Fruit fly (Drosophila melanogaster): ENCODE measurements around the gene CG42238.

Gene CG42238

DNA sequence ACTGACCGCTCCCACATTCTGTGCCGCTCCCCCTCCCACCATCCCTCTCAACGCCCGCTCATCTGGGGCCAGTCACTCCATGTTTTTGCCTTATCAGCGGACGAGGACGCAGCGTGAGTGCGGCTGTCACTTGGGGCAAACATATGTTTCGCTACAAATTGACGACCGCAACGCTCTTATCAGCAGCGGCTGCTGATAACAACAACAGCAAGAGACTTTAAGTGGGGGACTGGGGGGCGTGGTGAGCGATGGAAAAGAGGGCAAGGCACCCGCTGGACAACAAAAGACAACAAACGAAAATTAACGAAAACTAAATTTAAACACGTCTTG lies 115.9 kb downstream of the CG42238 start (continued):
- TF ChIP-seq CG3847 (GFP tag; IDR thresholded peaks at IDR 0.05) (no peak), CG13296 (GFP tag; optimal IDR thresholded peaks at IDR 0.05) (no peak), CG4404 (GFP tag; IDR thresholded peaks at IDR 0.05) (no peak), CG6813 (GFP tag; optimal IDR thresholded peaks at IDR 0.05) (no peak), al (GFP tag; IDR thresholded peaks at IDR 0.05) (no peak), CG17385 (GFP tag; optimal IDR thresholded peaks at IDR 0.05) (no peak), zen2 (GFP tag; IDR thresholded peaks at IDR 0.05; ENCODE audit: partially characterized antibody) (no peak), CG9727 (GFP tag; optimal IDR thresholded peaks at IDR 0.05) (no peak), gt (GFP tag; IDR thresholded peaks at IDR 0.05) (no peak), CG1603 (tag; optimal IDR thresholded peaks at IDR 0.05) (no peak), ftz-f1 (GFP tag; optimal IDR thresholded peaks at IDR 0.05) (no peak), CG1832 (GFP tag; optimal IDR thresholded peaks at IDR 0.05) (no peak)

dm6 chr2L:20935338-20936060 lies 116.5 kb downstream of the CG42238 start:
- TF ChIP-seq CG5245 (GFP tag; optimal IDR thresholded peaks at IDR 0.05) (no peak), CG2712 (tag; optimal IDR thresholded peaks at IDR 0.05) (no peak), Vsx1 (GFP tag; optimal IDR thresholded peaks at IDR 0.05) (no peak), br (optimal IDR thresholded peaks at IDR 0.05) (no peak), Max (GFP tag; optimal IDR thresholded peaks at IDR 0.05) (no peak), CG9215 (GFP tag; IDR thresholded peaks at IDR 0.05) (no peak), CG17568 (GFP tag; optimal IDR thresholded peaks at IDR 0.05) (peak; percentile 52), CG13296 (GFP tag; optimal IDR thresholded peaks at IDR 0.05) (no peak), Dek (tag; optimal IDR thresholded peaks at IDR 0.05) (no peak), CG33213 (GFP tag; optimal IDR thresholded peaks at IDR 0.05) (peak; percentile 20), chm (GFP tag; IDR thresholded peaks at IDR 0.05) (peak; percentile 68; the same call in 1 of the 2 replicates), CG10209 (GFP tag; optimal IDR thresholded peaks at IDR 0.05) (peak; percentile 30), bab2 (GFP tag; optimal IDR thresholded peaks at IDR 0.05) (no peak), CG1233 (GFP tag; optimal IDR thresholded peaks at IDR 0.05) (peak; percentile 18), schlank (tag; optimal IDR thresholded peaks at IDR 0.05) (peak; percentile 6), Usf (GFP tag; optimal IDR thresholded peaks at IDR 0.05) (no peak), CG2202 (tag; optimal IDR thresholded peaks at IDR 0.05) (peak; percentile 24), Atf-2 (GFP tag; optimal IDR thresholded peaks at IDR 0.05) (no peak), cg (GFP tag; optimal IDR thresholded peaks at IDR 0.05) (peak; percentile 10), Dp (GFP tag; optimal IDR thresholded peaks at IDR 0.05) (no peak), cato (GFP tag; optimal IDR thresholded peaks at IDR 0.05; ENCODE audit: borderline replicate concordance) (no peak), ATbp (GFP tag; optimal IDR thresholded peaks at IDR 0.05) (peak; percentile 3), pan (optimal IDR thresholded peaks at IDR 0.05) (no peak), pan (GFP tag; optimal IDR thresholded peaks at IDR 0.05 in 1 of 2, IDR thresholded peaks at IDR 0.05 in 1 of 2) (no peak), CG2875 (GFP tag; optimal IDR thresholded peaks at IDR 0.05) (no peak), Rfx (GFP tag; IDR thresholded peaks at IDR 0.05) (no peak), Antp (GFP tag; optimal IDR thresholded peaks at IDR 0.05) (no peak), CG31441 (GFP tag; IDR thresholded peaks at IDR 0.05) (no peak), pzg (GFP tag; optimal IDR thresholded peaks at IDR 0.05) (no peak), Sry-β (GFP tag; optimal IDR thresholded peaks at IDR 0.05) (no peak), sens (GFP tag) (peak; percentile 8), Dbx (GFP tag; IDR thresholded peaks at IDR 0.05) (no peak), salm (tag; optimal IDR thresholded peaks at IDR 0.05) (peak; percentile 12), CG14050 (GFP tag; IDR thresholded peaks at IDR 0.05) (no peak), B-H2 (GFP tag; optimal IDR thresholded peaks at IDR 0.05) (no peak), sr (GFP tag; IDR thresholded peaks at IDR 0.05) (no peak), CHES-1-like (GFP tag; optimal IDR thresholded peaks at IDR 0.05) (no peak), CG11723 (GFP tag; optimal IDR thresholded peaks at IDR 0.05) (no peak), gcm2 (GFP tag; optimal IDR thresholded peaks at IDR 0.05) (no peak)
